Worm (Caenorhabditis elegans) whole organism, late embryonic: ENCODE data around the gene C56C10.6.

Experiments
- ceh-30 ChIP-seq: fragments of 150-350 bp; optimal IDR thresholded peaks from 2 replicates; lab custom pipeline; 2014; ENCODE audit warnings: missing biosample characterization, missing genetic modification characterization
- fax-1 ChIP-seq: sonication (generic microtip); optimal IDR thresholded peaks from 2 replicates; lab custom pipeline; 2016; ENCODE audit warnings: missing genotype, missing genetic modification characterization, missing compliant biosample characterization
- fkh-10 ChIP-seq: fragments of 150-350 bp; optimal IDR thresholded peaks from 2 replicates; lab custom pipeline; 2014; ENCODE audit warnings: missing biosample characterization, missing genetic modification reagents, missing genetic modification characterization
- hlh-13 ChIP-seq: fragments of 200-800 bp; sonication (Bioruptor generic); optimal IDR thresholded peaks from 2 replicates; lab custom pipeline; 2018; ENCODE audit warnings: mild to moderate bottlenecking, missing genetic modification characterization, missing compliant biosample characterization
- hlh-8 ChIP-seq: sonication (generic microtip); optimal IDR thresholded peaks from 2 replicates; lab custom pipeline; 2016; ENCODE audit warnings: missing genotype, missing genetic modification characterization, missing compliant biosample characterization
- mec-3 ChIP-seq: sonication (generic microtip); optimal IDR thresholded peaks from 2 replicates; lab custom pipeline; 2016; ENCODE audit warnings: borderline replicate concordance, missing genetic modification characterization, missing compliant biosample characterization
- pat-9 ChIP-seq: fragments of 200-800 bp; sonication (Bioruptor generic); optimal IDR thresholded peaks from 2 replicates; lab custom pipeline; 2018; ENCODE audit warnings: mild to moderate bottlenecking, missing genetic modification characterization, moderate library complexity, missing compliant biosample characterization
- pha-4 ChIP-seq: fragments of 150-350 bp; optimal IDR thresholded peaks from 2 replicates; lab custom pipeline; 2018; ENCODE audit warnings: missing biosample characterization, missing genetic modification reagents, missing genetic modification characterization
- ref-2 ChIP-seq: sonication (generic microtip); optimal IDR thresholded peaks from 2 replicates; lab custom pipeline; 2016; ENCODE audit warnings: missing genetic modification characterization, missing compliant biosample characterization
- rnt-1 ChIP-seq: sonication (generic microtip); optimal IDR thresholded peaks from 2 replicates; lab custom pipeline; 2016; ENCODE audit warnings: missing genetic modification characterization, missing compliant biosample characterization
- tbx-7 ChIP-seq: sonication (generic microtip); optimal IDR thresholded peaks from 2 replicates; lab custom pipeline; 2016; ENCODE audit warnings: missing genotype, missing genetic modification characterization, missing compliant biosample characterization
- unc-3 ChIP-seq, 2 experiments: fragments of 200-800 bp in 1 of 2; sonication (Bioruptor generic) in 1 of 2; sonication (generic microtip) in 1 of 2; conservative IDR thresholded peaks in 1 of 2; optimal IDR thresholded peaks in 1 of 2; 2 replicates each; pipeline versions ENCODE4 v1.3.6 to Lab custom; 2016 to 2022; ENCODE audit warnings: missing compliant biosample characterization in 2 of 2, missing genetic modification characterization in 2 of 2, missing genetic modification reagents in 1 of 2

- no peak for TF ChIP-seq ref-2 (tag; lab: Kevin White, UChicago)
- no peak for TF ChIP-seq ceh-30 (tag; lab: Kevin White, UChicago)
- TF ChIP-seq unc-3 (GFP tag; conservative IDR thresholded peaks at IDR 0.05; lab: Robert Waterston, UW): no peak
- TF ChIP-seq unc-3 (tag; optimal IDR thresholded peaks at IDR 0.05; lab: Kevin White, UChicago): no peak
- no peak for TF ChIP-seq pha-4 (tag; lab: Kevin White, UChicago)
- TF ChIP-seq hlh-13 (GFP tag; lab: Kevin White, UChicago): no peak
- no peak for TF ChIP-seq hlh-8 (tag; lab: Kevin White, UChicago)
- TF ChIP-seq fax-1: no peak
- no peak for TF ChIP-seq pat-9 (tag; lab: Kevin White, UChicago)
- no peak for TF ChIP-seq mec-3 (tag; lab: Kevin White, UChicago)
- no peak for TF ChIP-seq tbx-7
- TF ChIP-seq fkh-10 (GFP tag; lab: Kevin White, UChicago): no peak
- TF ChIP-seq rnt-1 (tag; lab: Kevin White, UChicago): no peak
Measured at ce11 chrII:6619007-6619406, 37.9 kb upstream of the C56C10.6 start.
